Worm (Caenorhabditis elegans): ENCODE data around the gene ZC204.14.
"Not testable (repeated sequence)": the region's sequence is repeated elsewhere in the genome, so short reads cannot be mapped to it uniquely, and the experiment has no call there.

Gene ZC204.14

ce11 chrII:1670985-1671384 lies 8.2 kb upstream of the ZC204.14 start:
- no peak for TF ChIP-seq W03F9.2 (tag; optimal IDR thresholded peaks at IDR 0.05)
- no peak for TF ChIP-seq dao-5 (tag; optimal IDR thresholded peaks at IDR 0.05)

DNA sequence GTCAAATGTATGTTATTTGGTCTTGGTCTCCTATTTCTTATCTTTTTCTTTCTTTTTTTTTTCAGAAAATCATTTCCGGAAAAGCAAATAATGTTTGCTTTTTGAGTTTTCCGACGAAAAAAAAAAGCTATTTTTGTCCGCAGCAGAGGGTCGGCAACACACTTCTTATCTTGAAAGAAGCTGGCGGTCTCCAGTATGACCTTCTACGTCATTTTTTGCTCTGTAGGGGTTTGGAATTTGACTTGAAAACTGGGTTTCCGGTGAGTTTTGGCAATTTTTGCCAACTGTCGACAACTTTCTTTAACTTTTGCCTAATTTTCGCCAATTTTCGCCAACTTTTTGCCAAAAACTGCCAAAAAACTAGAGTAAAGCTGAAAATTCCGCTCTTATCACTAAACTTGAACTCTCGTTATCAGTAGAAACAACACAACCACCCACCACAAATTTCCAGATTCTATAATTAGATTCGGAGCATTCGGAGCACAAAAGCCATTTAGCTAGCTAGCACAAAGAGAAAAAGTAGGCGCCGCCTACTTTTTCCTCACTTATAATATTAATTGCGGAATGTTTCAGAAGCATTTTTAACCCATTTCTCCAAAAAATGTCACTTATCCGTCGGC lies 7.6 kb upstream of the ZC204.14 start, which contains the start of gene nhx-6:
TSS of gene nhx-6 (plus strand) at position 570 of the 620 bp plus-strand sequence.
- TF ChIP-seq W03F9.2 (tag; optimal IDR thresholded peaks at IDR 0.05), result no peak

DNA sequence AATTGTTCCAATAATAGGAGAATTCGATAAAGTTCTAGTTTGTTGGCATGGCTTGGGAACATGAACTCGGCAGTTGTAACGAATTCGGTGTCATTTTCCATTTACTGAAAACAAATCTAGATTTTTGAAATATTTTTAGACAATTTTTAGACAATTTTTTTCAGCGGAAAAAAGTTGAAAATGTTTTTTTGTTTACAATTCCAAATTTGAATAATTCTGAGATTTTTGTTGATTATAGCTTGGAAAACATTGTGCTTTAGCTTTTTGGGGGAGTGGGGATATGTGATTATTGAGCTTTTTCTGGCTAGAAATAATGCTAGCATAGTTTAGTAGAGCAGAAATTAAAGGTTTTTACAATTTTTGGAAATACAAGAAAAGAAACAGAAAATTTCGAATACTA lies 6.2 kb upstream of the ZC204.14 start, which contains the start of gene srw-97:
TSS of gene srw-97 (minus strand) at position 101 of the 400 bp plus-strand sequence.
- TF ChIP-seq W03F9.2 (tag; optimal IDR thresholded peaks at IDR 0.05) (no peak), dao-5 (tag; optimal IDR thresholded peaks at IDR 0.05) (no peak), him-1 (tag; optimal IDR thresholded peaks at IDR 0.05) (no peak)

- no peak for TF ChIP-seq dao-5 (tag; optimal IDR thresholded peaks at IDR 0.05)
- TF ChIP-seq him-1 (tag; optimal IDR thresholded peaks at IDR 0.05), result no peak
- TF ChIP-seq W03F9.2 (tag; optimal IDR thresholded peaks at IDR 0.05), result no peak
These were observed 3.3 kb upstream of the ZC204.14 start, which contains the start of gene srlf-29 for ce11 chrII:1666025-1666424. Gene srlf-29 (plus strand): TSS chrII:1666325.

DNA sequence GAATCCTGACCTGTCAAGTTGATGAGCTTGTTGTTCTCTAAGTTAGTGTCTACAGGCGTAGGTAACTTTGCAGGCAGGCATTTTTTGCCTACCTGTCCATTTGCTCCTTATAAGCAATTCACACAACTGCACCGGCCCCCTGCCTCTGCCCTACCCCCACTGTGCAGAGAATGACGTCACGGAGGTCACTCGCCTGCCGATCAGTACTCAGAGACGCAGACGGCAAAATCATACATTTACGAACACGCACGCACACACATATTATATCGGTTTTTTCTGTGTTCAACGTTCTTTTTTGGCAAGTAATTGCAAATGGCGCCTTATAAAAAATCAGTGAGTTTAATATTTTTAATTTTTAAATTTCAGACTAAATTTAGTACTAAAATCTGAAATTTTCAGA lies 767 bp upstream of the ZC204.14 start, which contains the start of gene duxl-1:
TSS of gene duxl-1 (plus strand) at position 184 of the 400 bp plus-strand sequence.
- TF ChIP-seq dao-5 (tag; optimal IDR thresholded peaks at IDR 0.05), result no peak
- no peak for TF ChIP-seq W03F9.2 (tag; optimal IDR thresholded peaks at IDR 0.05)
- TF ChIP-seq him-1 (tag; optimal IDR thresholded peaks at IDR 0.05), result no peak

- not testable (repeated sequence) for TF ChIP-seq him-1, W03F9.2, dao-5 (tag; optimal IDR thresholded peaks at IDR 0.05)
These were observed 1.9 kb downstream of the ZC204.14 start, which contains the start of gene ZC204.13 for ce11 chrII:1660888-1661287. Gene ZC204.13 (minus strand): TSS chrII:1660988.

DNA sequence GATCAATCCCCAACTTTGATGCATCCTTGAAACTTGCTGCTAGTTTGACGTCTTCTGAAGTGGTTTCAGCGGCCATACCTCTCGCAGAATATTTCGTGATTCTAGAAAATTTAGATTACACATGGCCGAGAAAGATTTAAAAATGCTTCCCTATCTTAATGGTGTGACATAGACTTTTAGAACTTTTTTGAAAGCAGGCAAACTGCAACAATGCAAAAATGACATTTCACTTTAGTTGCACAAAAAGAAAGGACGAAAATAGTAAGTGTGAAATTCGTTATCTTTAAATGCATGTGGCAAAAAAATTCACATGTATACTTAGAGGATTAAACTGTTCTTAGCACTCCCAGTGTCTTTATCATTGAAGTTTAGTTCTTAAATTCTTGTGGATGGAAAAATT lies 5.5 kb downstream of the ZC204.14 start, which contains the start of gene ZC204.12:
TSS of gene ZC204.12 (minus strand) at position 101 of the 400 bp plus-strand sequence.
- no peak for TF ChIP-seq W03F9.2 (tag; optimal IDR thresholded peaks at IDR 0.05)
- no peak for TF ChIP-seq dao-5 (tag; optimal IDR thresholded peaks at IDR 0.05)
- no peak for TF ChIP-seq him-1 (tag; optimal IDR thresholded peaks at IDR 0.05)

DNA sequence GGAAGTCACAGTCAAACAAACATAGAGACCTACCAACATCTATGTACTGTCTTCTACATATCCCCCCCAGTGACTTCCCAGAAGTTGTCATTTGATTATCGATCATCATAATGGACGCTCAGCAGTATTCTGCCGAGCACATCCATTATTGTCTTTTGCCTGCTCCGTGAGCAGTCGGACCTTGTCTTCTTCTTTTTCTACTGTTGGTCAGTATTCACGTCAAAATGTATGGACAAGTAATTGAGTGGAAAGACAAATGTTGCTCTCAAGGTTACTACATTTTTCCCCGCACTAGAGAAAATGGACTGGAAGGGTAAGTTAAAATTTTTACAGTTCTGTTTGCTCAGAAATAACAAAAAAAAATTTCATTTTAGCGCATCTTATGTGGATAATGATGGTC lies 7.8 kb downstream of the ZC204.14 start, which contains the start of gene btb-12:
TSS of gene btb-12 (plus strand) at position 301 of the 400 bp plus-strand sequence.
- no peak for TF ChIP-seq W03F9.2 (tag; optimal IDR thresholded peaks at IDR 0.05)

- TF ChIP-seq W03F9.2 (tag; optimal IDR thresholded peaks at IDR 0.05) (no peak), him-1 (tag; optimal IDR thresholded peaks at IDR 0.05) (no peak), dao-5 (tag; optimal IDR thresholded peaks at IDR 0.05) (no peak)
These were observed 9.4 kb downstream of the ZC204.14 start, which contains the start of gene fbxb-15 for ce11 chrII:1653397-1653796. Gene fbxb-15 (minus strand): TSS chrII:1653497.

ce11 chrII:1651804-1652203 lies 10.9 kb downstream of the ZC204.14 start, which contains the start of gene fbxb-16:
Gene fbxb-16 (minus strand): TSS chrII:1651904.
- TF ChIP-seq him-1 (tag; optimal IDR thresholded peaks at IDR 0.05), result no peak
- no peak for TF ChIP-seq dao-5 (tag; optimal IDR thresholded peaks at IDR 0.05)
- no peak for TF ChIP-seq W03F9.2 (tag; optimal IDR thresholded peaks at IDR 0.05)

DNA sequence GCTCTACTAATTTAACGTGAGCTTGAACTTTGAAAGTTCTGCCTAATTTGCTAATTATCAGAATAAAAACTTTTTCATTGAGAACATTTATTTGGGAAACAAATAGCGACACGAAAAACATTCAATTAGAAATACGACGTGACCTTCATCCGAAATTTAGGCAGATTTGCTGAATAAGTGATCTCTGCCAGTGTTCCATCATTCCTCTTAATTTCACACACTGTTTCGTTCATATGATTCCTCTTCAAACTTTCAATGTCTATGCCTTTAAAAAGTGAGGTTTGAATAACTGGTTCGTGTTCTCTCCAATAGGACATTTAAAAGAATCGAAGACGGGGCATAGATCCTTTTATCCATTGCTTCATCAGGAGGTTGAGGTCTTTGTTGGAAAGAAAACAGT lies 12.2 kb downstream of the ZC204.14 start, which contains the start of gene fbxb-20:
TSS of gene fbxb-20 (minus strand) at position 101 of the 400 bp plus-strand sequence.
- TF ChIP-seq dao-5 (tag; optimal IDR thresholded peaks at IDR 0.05), result no peak
- TF ChIP-seq him-1 (tag; optimal IDR thresholded peaks at IDR 0.05), result no peak
- TF ChIP-seq W03F9.2 (tag; optimal IDR thresholded peaks at IDR 0.05), result no peak

DNA sequence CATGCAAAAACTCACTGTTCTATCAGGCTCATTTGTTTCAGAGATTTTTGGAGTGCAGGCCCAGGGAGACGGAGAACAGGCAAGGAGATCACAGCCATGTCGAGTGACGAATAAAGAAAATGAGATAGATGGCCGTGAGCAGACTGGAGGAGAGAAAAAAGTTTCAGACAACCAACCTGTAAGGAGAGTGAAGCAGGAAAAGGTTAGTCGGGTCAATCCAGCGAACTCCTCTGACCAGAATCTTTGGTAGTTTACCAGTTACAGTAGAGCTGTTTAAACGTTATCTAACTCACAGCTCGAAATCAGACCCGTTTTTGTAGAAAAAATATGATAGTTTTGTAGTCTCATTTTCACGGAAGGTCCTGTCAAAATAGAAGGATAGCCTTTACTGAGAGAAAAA lies 14.0 kb downstream of the ZC204.14 start, which contains the start of gene fbxb-21:
TSS of gene fbxb-21 (minus strand) at position 101 of the 400 bp plus-strand sequence.
- TF ChIP-seq him-1 (tag; optimal IDR thresholded peaks at IDR 0.05), result no peak
- no peak for TF ChIP-seq dao-5 (tag; optimal IDR thresholded peaks at IDR 0.05)

DNA sequence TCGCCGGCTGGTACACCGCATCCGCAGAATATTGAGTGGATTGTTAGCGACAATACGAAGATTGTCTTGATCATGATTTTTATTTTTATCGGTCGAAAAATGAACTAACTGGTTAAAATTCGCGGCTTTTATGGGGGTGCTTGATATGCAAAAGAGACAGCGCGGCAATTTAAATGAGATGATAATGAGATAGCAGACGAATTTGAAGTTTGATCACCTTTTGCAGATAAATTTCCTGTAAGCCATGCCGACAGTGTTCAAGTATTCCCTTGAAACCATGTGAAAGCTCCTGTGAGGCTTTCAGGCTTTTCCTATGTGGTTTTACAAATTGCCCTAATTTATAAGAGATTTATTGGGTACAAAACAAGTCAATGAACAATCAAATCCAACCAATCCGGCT lies 16.6 kb downstream of the ZC204.14 start, which contains the start of gene ZC204.17:
TSS of gene ZC204.17 (minus strand) at position 101 of the 400 bp plus-strand sequence.
- no peak for TF ChIP-seq W03F9.2 (tag; optimal IDR thresholded peaks at IDR 0.05)
- TF ChIP-seq dao-5 (tag; optimal IDR thresholded peaks at IDR 0.05), result no peak

DNA sequence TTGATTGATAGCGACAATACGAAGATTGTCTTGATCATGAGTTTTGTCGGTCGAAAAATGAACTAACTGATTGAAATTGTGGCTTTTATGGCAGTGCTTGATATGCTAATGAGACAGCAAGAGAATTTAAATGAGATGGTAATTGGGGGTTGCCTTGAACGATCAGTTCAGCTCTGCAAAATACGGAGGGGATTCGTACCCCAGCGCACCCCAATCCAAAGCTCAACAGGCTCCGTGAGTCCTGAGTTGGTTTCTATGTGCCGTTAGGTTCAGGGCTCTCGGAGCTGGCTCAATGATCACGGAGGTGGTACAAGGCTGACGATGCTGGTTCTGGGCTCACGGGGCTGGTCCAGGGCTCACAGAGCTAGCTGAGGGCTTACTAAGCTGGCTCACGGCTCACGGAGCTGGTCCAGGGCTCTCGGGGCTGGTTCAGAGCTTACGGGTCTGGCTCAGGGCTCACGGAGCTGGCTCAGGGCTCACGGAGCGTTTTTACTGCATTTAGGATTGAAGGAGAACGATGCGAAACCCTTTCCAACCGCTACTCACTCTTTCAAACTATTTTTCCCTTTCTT lies 17.9 kb downstream of the ZC204.14 start, which contains the start of gene ZC204.6:
TSS of gene ZC204.6 (minus strand) at position 51 of the 572 bp plus-strand sequence.
- TF ChIP-seq him-1 (tag; optimal IDR thresholded peaks at IDR 0.05), result no peak
- no peak for TF ChIP-seq dao-5 (tag; optimal IDR thresholded peaks at IDR 0.05)
- TF ChIP-seq W03F9.2 (tag; optimal IDR thresholded peaks at IDR 0.05), result no peak
